Fruit fly (Drosophila melanogaster) whole organism, wandering third instar larva: ENCODE measurements around the gene mTTF.

Experiments used
- Dfd ChIP-seq: fragments of >200 bp; optimal IDR thresholded peaks from 2 replicates; lab custom pipeline; 2017; ENCODE audit warnings: missing biosample characterization, missing genetic modification characterization
- Hnf4 ChIP-seq: fragments of 200-800 bp; sonication (Bioruptor generic); optimal IDR thresholded peaks from 2 replicates; lab custom pipeline; 2016; ENCODE audit warnings: missing biosample characterization, mild to moderate bottlenecking, missing genetic modification characterization
- OdsH ChIP-seq: fragments of 200-800 bp; sonication (Bioruptor generic); optimal IDR thresholded peaks from 2 replicates; lab custom pipeline; 2016; ENCODE audit warnings: missing biosample characterization, mild to moderate bottlenecking, missing genetic modification characterization
- brk ChIP-seq: fragments of 200-800 bp; sonication (Bioruptor generic); optimal IDR thresholded peaks from 2 replicates; lab custom pipeline; 2016; ENCODE audit warnings: missing biosample characterization, mild to moderate bottlenecking, missing genetic modification characterization
- fru ChIP-seq: fragments of 200-800 bp; sonication (Bioruptor generic); optimal IDR thresholded peaks from 3 replicates; lab custom pipeline; 2016; ENCODE audit warnings: missing biosample characterization, mild to moderate bottlenecking, missing genetic modification characterization
- lola ChIP-seq: fragments of >200 bp; optimal IDR thresholded peaks from 2 replicates; lab custom pipeline; 2017; ENCODE audit warnings: missing biosample characterization, missing genetic modification characterization
- pan ChIP-seq: fragments of >200 bp; optimal IDR thresholded peaks from 2 replicates; lab custom pipeline; 2017
- usp ChIP-seq: fragments of >200 bp; optimal IDR thresholded peaks from 2 replicates; lab custom pipeline; 2017; ENCODE audit warnings: missing biosample characterization, missing genetic modification characterization

dm6 chr2L:14381881-14382280 lies 33.3 kb upstream of the mTTF start:
- TF ChIP-seq pan (no peak), Hnf4 (GFP tag; lab: Kevin White, UChicago) (no peak), Dfd (no peak), OdsH (no peak), usp (GFP tag; lab: Kevin White, UChicago) (no peak), fru (GFP tag; lab: Kevin White, UChicago) (no peak), brk (no peak), lola (GFP tag; lab: Kevin White, UChicago) (no peak)
